Worm (Caenorhabditis elegans): ENCODE results near the gene AH10.4.
"Not testable (repeated sequence)": the region's sequence is repeated elsewhere in the genome, so short reads cannot be mapped to it uniquely, and the experiment has no call there.

AH10.4 gene

ce11 chrV:14137766-14138165, at the start of gene AH10.4:
Gene AH10.4 (minus strand): TSS chrV:14137866.
- TF ChIP-seq ama-1 (optimal IDR thresholded peaks at IDR 0.05); F13C5.2 (tag; optimal IDR thresholded peaks at IDR 0.05); tbx-37 (GFP tag; conservative IDR thresholded peaks at IDR 0.05): not testable (repeated sequence)

- no peak for TF ChIP-seq ama-1 (optimal IDR thresholded peaks at IDR 0.05)
- TF ChIP-seq hmbx-1 (tag; optimal IDR thresholded peaks at IDR 0.05) = no peak
- no peak for TF ChIP-seq hnd-1 (tag; optimal IDR thresholded peaks at IDR 0.05)
- TF ChIP-seq tra-4 (tag; optimal IDR thresholded peaks at IDR 0.05) = no peak
- TF ChIP-seq scrt-1 (GFP tag; IDR thresholded peaks at IDR 0.05) = no peak
- TF ChIP-seq ets-7 (tag; optimal IDR thresholded peaks at IDR 0.05) = no peak
- TF ChIP-seq flt-1 (GFP tag; IDR thresholded peaks at IDR 0.05) = no peak
- TF ChIP-seq sea-1 (GFP tag; conservative IDR thresholded peaks at IDR 0.05) = no peak
Measured at ce11 chrV:14187104-14187503, 49.4 kb upstream of the AH10.4 start.

- TF ChIP-seq B0310.2 (tag; optimal IDR thresholded peaks at IDR 0.05) (no peak), ama-1 (optimal IDR thresholded peaks at IDR 0.05) (no peak), scrt-1 (GFP tag; IDR thresholded peaks at IDR 0.05) (no peak), tbx-11 (GFP tag; IDR thresholded peaks at IDR 0.05) (no peak), sea-1 (GFP tag; conservative IDR thresholded peaks at IDR 0.05) (no peak), F13C5.2 (tag; optimal IDR thresholded peaks at IDR 0.05) (no peak), flt-1 (GFP tag; IDR thresholded peaks at IDR 0.05) (no peak), ets-7 (tag; optimal IDR thresholded peaks at IDR 0.05) (no peak), ceh-13 (GFP tag; optimal IDR thresholded peaks at IDR 0.05) (no peak), aly-1 (tag; optimal IDR thresholded peaks at IDR 0.05) (no peak)
Measured at ce11 chrV:14185438-14185837, 47.8 kb upstream of the AH10.4 start, which contains the start of the genes trm-1 and ints-2. Gene trm-1 (minus strand): TSS chrV:14185612. Gene ints-2 (plus strand): TSS chrV:14185686.

ce11 chrV:14182860-14183259, 45.2 kb upstream of the AH10.4 start, which contains the start of gene cest-2.3:
Gene cest-2.3 (minus strand): TSS chrV:14182960.
- TF ChIP-seq hnd-1 (tag; optimal IDR thresholded peaks at IDR 0.05) = no peak
- no peak for TF ChIP-seq aly-1 (tag; optimal IDR thresholded peaks at IDR 0.05)
- TF ChIP-seq ama-1 (optimal IDR thresholded peaks at IDR 0.05) = no peak
- no peak for TF ChIP-seq hmbx-1 (tag; optimal IDR thresholded peaks at IDR 0.05)
- TF ChIP-seq tbx-11 (GFP tag; IDR thresholded peaks at IDR 0.05) = no peak
- TF ChIP-seq F13C5.2 (tag; optimal IDR thresholded peaks at IDR 0.05) = no peak
- TF ChIP-seq pes-1 (GFP tag; IDR thresholded peaks at IDR 0.05) = no peak
- no peak for TF ChIP-seq ceh-13 (GFP tag; optimal IDR thresholded peaks at IDR 0.05)
- TF ChIP-seq B0310.2 (tag; optimal IDR thresholded peaks at IDR 0.05) = no peak
- TF ChIP-seq ceh-36 (tag; optimal IDR thresholded peaks at IDR 0.05) = no peak

ce11 chrV:14179947-14180346, 42.3 kb upstream of the AH10.4 start, which contains the start of gene ZC376.8:
Gene ZC376.8 (plus strand): TSS chrV:14180247.
- TF ChIP-seq aly-1 (tag; optimal IDR thresholded peaks at IDR 0.05) (no peak), B0310.2 (tag; optimal IDR thresholded peaks at IDR 0.05) (no peak), ets-7 (tag; optimal IDR thresholded peaks at IDR 0.05) (no peak), hnd-1 (tag; optimal IDR thresholded peaks at IDR 0.05) (no peak), sea-1 (GFP tag; conservative IDR thresholded peaks at IDR 0.05) (no peak), tbx-37 (GFP tag; conservative IDR thresholded peaks at IDR 0.05) (no peak), ceh-36 (tag; optimal IDR thresholded peaks at IDR 0.05) (no peak), ceh-13 (GFP tag; optimal IDR thresholded peaks at IDR 0.05) (no peak), tra-4 (tag; optimal IDR thresholded peaks at IDR 0.05) (no peak), scrt-1 (GFP tag; IDR thresholded peaks at IDR 0.05) (no peak), flt-1 (GFP tag; IDR thresholded peaks at IDR 0.05) (no peak), pes-1 (GFP tag; IDR thresholded peaks at IDR 0.05) (no peak), F13C5.2 (tag; optimal IDR thresholded peaks at IDR 0.05) (no peak), hmbx-1 (tag; optimal IDR thresholded peaks at IDR 0.05) (no peak), ama-1 (optimal IDR thresholded peaks at IDR 0.05) (no peak), tbx-11 (GFP tag; IDR thresholded peaks at IDR 0.05) (no peak)

ce11 chrV:14177657-14178129, 40.0 kb upstream of the AH10.4 start, which contains the start of gene ceh-74:
Gene ceh-74 (plus strand): TSS chrV:14178079.
- TF ChIP-seq B0310.2 (tag; optimal IDR thresholded peaks at IDR 0.05) (no peak), ets-7 (tag; optimal IDR thresholded peaks at IDR 0.05) (no peak), ama-1 (optimal IDR thresholded peaks at IDR 0.05) (no peak), flt-1 (GFP tag; IDR thresholded peaks at IDR 0.05) (no peak), sea-1 (GFP tag; conservative IDR thresholded peaks at IDR 0.05) (no peak), tra-4 (tag; optimal IDR thresholded peaks at IDR 0.05) (no peak)

ce11 chrV:14176572-14176971, 38.9 kb upstream of the AH10.4 start:
- TF ChIP-seq tbx-11 (GFP tag; IDR thresholded peaks at IDR 0.05) (no peak), flt-1 (GFP tag; IDR thresholded peaks at IDR 0.05) (no peak), ets-7 (tag; optimal IDR thresholded peaks at IDR 0.05) (no peak), pes-1 (GFP tag; IDR thresholded peaks at IDR 0.05) (no peak), tra-4 (tag; optimal IDR thresholded peaks at IDR 0.05) (no peak), tbx-37 (GFP tag; conservative IDR thresholded peaks at IDR 0.05) (no peak), sea-1 (GFP tag; conservative IDR thresholded peaks at IDR 0.05) (no peak), hmbx-1 (tag; optimal IDR thresholded peaks at IDR 0.05) (no peak), hnd-1 (tag; optimal IDR thresholded peaks at IDR 0.05) (no peak), scrt-1 (GFP tag; IDR thresholded peaks at IDR 0.05) (no peak), ceh-36 (tag; optimal IDR thresholded peaks at IDR 0.05) (no peak)

- TF ChIP-seq flt-1 (GFP tag; IDR thresholded peaks at IDR 0.05) (no peak), pes-1 (GFP tag; IDR thresholded peaks at IDR 0.05) (no peak), hnd-1 (tag; optimal IDR thresholded peaks at IDR 0.05) (no peak), ceh-36 (tag; optimal IDR thresholded peaks at IDR 0.05) (no peak), hmg-4 (GFP tag; optimal IDR thresholded peaks at IDR 0.05) (no peak), ceh-13 (GFP tag; optimal IDR thresholded peaks at IDR 0.05) (no peak), tbx-11 (GFP tag; IDR thresholded peaks at IDR 0.05) (no peak), hmbx-1 (tag; optimal IDR thresholded peaks at IDR 0.05) (no peak), tra-4 (tag; optimal IDR thresholded peaks at IDR 0.05) (no peak), sea-1 (GFP tag; conservative IDR thresholded peaks at IDR 0.05) (no peak), scrt-1 (GFP tag; IDR thresholded peaks at IDR 0.05) (no peak), ama-1 (optimal IDR thresholded peaks at IDR 0.05) (no peak), tbx-37 (GFP tag; conservative IDR thresholded peaks at IDR 0.05) (no peak)
Measured at ce11 chrV:14175216-14175615, 37.5 kb upstream of the AH10.4 start, which contains the start of gene cest-2.2. Gene cest-2.2 (minus strand): TSS chrV:14175355.

Data from whole organism, early embryonic.